Worm (Caenorhabditis elegans) whole organism, young adult: Measurements from ENCODE around the gene C16C10.8.

Experiments used
- hlh-12 ChIP-seq: sonication (generic microtip); optimal IDR thresholded peaks from 2 replicates; lab custom pipeline; 2016; ENCODE audit warnings: missing genetic modification characterization, missing compliant biosample characterization
- let-607 ChIP-seq, 2 experiments: fragments of 200-800 bp in 1 of 2; sonication (Bioruptor generic) in 1 of 2; sonication (generic microtip) in 1 of 2; optimal IDR thresholded peaks; 2 replicates each; lab custom pipeline; 2016 to 2018; ENCODE audit warnings: mild to moderate bottlenecking in 2 of 2, missing compliant biosample characterization in 2 of 2, missing genetic modification characterization in 2 of 2, moderate library complexity in 2 of 2, missing genotype in 1 of 2

- no peak for TF ChIP-seq hlh-12 (tag; lab: Kevin White, UChicago)
- no peak for TF ChIP-seq let-607 (tag; optimal IDR thresholded peaks at IDR 0.05; lab: Kevin White, UChicago)
These were observed 48.9 kb downstream of the C16C10.8 start, which contains the start of gene unc-103 for ce11 chrIII:4115085-4115484.
